Fruit fly (Drosophila melanogaster) whole organism, embryonic: Measurements from ENCODE around the gene CG7029.

Experiments
- B-H1 ChIP-seq: fragments of 200-800 bp; sonication (Bioruptor generic); IDR thresholded peaks from 3 replicates; pipeline ENCODE4 v1.3.6; 2022; ENCODE audit warnings: missing biosample characterization, missing genetic modification characterization
- Bteb2 ChIP-seq: fragments of 200-800 bp; sonication (Bioruptor generic); optimal IDR thresholded peaks from 2 replicates; lab custom pipeline; 2016; ENCODE audit warnings: missing biosample characterization, missing genetic modification characterization
- CG10431 ChIP-seq: fragments of 200-800 bp; sonication (Bioruptor generic); optimal IDR thresholded peaks from 3 replicates; lab custom pipeline; 2018; ENCODE audit warnings: missing biosample characterization, mild to moderate bottlenecking, missing genetic modification characterization
- CG10979 ChIP-seq: fragments of 200-800 bp; sonication (Bioruptor generic); optimal IDR thresholded peaks from 2 replicates; lab custom pipeline; 2018; ENCODE audit warnings: missing biosample characterization, mild to moderate bottlenecking, missing genetic modification characterization, moderate library complexity
- CG11504 ChIP-seq: fragments of 200-800 bp; sonication (Bioruptor generic); optimal IDR thresholded peaks from 3 replicates; lab custom pipeline; 2019; ENCODE audit warnings: missing biosample characterization, mild to moderate bottlenecking, missing genetic modification characterization, moderate library complexity
- CG12744 ChIP-seq: fragments of 200-800 bp; sonication (Bioruptor generic); optimal IDR thresholded peaks from 2 replicates; lab custom pipeline; 2016; ENCODE audit warnings: missing biosample characterization, missing genetic modification characterization
- CG13424 ChIP-seq: fragments of 200-800 bp; sonication (Bioruptor generic); optimal IDR thresholded peaks from 2 replicates; lab custom pipeline; 2019; ENCODE audit warnings: missing biosample characterization, mild to moderate bottlenecking, missing genetic modification characterization, moderate library complexity
- CG17385 ChIP-seq: fragments of 200-800 bp; sonication (Bioruptor generic); optimal IDR thresholded peaks from 3 replicates; lab custom pipeline; 2018; ENCODE audit warnings: missing biosample characterization, mild to moderate bottlenecking, missing genetic modification characterization
- CG18011 ChIP-seq: fragments of 200-800 bp; sonication (Bioruptor generic); optimal IDR thresholded peaks from 2 replicates; lab custom pipeline; 2017; ENCODE audit warnings: missing biosample characterization, missing genetic modification characterization, mild to moderate bottlenecking, moderate library complexity, missing genotype
- CG30020 ChIP-seq: fragments of 200-800 bp; optimal IDR thresholded peaks from 2 replicates; lab custom pipeline; 2019; ENCODE audit warnings: missing biosample characterization, mild to moderate bottlenecking, missing genetic modification characterization, moderate library complexity
- CG30403 ChIP-seq: fragments of 200-800 bp; sonication (Bioruptor generic); optimal IDR thresholded peaks from 3 replicates; lab custom pipeline; 2016; ENCODE audit warnings: missing biosample characterization, missing genetic modification characterization
- CG4360 ChIP-seq: fragments of 200-800 bp; sonication (Bioruptor generic); IDR thresholded peaks from 2 replicates; pipeline ENCODE4 v1.3.6; 2022; ENCODE audit warnings: missing biosample characterization, missing genetic modification characterization
- CG4730 ChIP-seq: fragments of 200-800 bp; sonication (Bioruptor generic); IDR thresholded peaks from 2 replicates; pipeline ENCODE4 v1.3.6; 2022; ENCODE audit warnings: missing biosample characterization, missing genetic modification characterization
- CG4820 ChIP-seq: fragments of 200-800 bp; sonication (Bioruptor generic); optimal IDR thresholded peaks from 3 replicates; lab custom pipeline; 2016; ENCODE audit warnings: missing biosample characterization, missing genetic modification characterization
- CG5180 ChIP-seq: fragments of 200-800 bp; sonication (Bioruptor generic); optimal IDR thresholded peaks from 3 replicates; lab custom pipeline; 2017; ENCODE audit warnings: missing biosample characterization, missing genetic modification characterization, mild to moderate bottlenecking, moderate library complexity, missing genetic modification reagents
- CG6654 ChIP-seq: fragments of 200-800 bp; sonication (Bioruptor generic); optimal IDR thresholded peaks from 2 replicates; lab custom pipeline; 2017; ENCODE audit warnings: missing biosample characterization, mild to moderate bottlenecking, missing genetic modification characterization
- CG6791 ChIP-seq: fragments of 200-800 bp; sonication (Bioruptor generic); IDR thresholded peaks from 3 replicates; pipeline ENCODE4 v1.3.6; 2022; ENCODE audit warnings: missing biosample characterization, missing genetic modification characterization; ENCODE audit not compliant: partially characterized antibody
- CG6813 ChIP-seq: fragments of 200-800 bp; sonication (Bioruptor generic); optimal IDR thresholded peaks from 2 replicates; lab custom pipeline; 2017; ENCODE audit warnings: missing biosample characterization, missing genetic modification characterization, mild to moderate bottlenecking, moderate library complexity, missing genetic modification reagents
- CkIIα-i1 ChIP-seq: fragments of 200-800 bp; sonication (Bioruptor generic); IDR thresholded peaks from 2 replicates; pipeline ENCODE4 v1.3.6; 2022; ENCODE audit warnings: missing biosample characterization, missing genetic modification characterization
- Eip74EF ChIP-seq, 2 experiments: fragments of 200-800 bp in 1 of 2; fragments of >200 bp in 1 of 2; sonication (Bioruptor generic) in 1 of 2; optimal IDR thresholded peaks; 2 replicates each; lab custom pipeline; 2017 to 2019; ENCODE audit warnings: missing biosample characterization in 2 of 2, missing genetic modification characterization in 2 of 2, mild to moderate bottlenecking in 1 of 2, moderate library complexity in 1 of 2
- HmgD ChIP-seq: fragments of 200-800 bp; sonication (Bioruptor generic); optimal IDR thresholded peaks from 3 replicates; lab custom pipeline; 2016; ENCODE audit warnings: missing biosample characterization, missing genetic modification characterization
- Hmr ChIP-seq: fragments of 200-800 bp; sonication (Bioruptor generic); optimal IDR thresholded peaks from 3 replicates; lab custom pipeline; 2017; ENCODE audit warnings: mild to moderate bottlenecking, missing biosample characterization, missing genetic modification reagents, missing genetic modification characterization
- NC2β ChIP-seq: fragments of 200-800 bp; sonication (Bioruptor generic); optimal IDR thresholded peaks from 2 replicates; lab custom pipeline; 2016; ENCODE audit warnings: missing biosample characterization, missing genetic modification characterization
- NK7.1 ChIP-seq: fragments of 200-800 bp; sonication (Bioruptor generic); optimal IDR thresholded peaks from 3 replicates; lab custom pipeline; 2016; ENCODE audit warnings: missing biosample characterization, missing genetic modification characterization
- Poxn ChIP-seq: fragments of 200-800 bp; sonication (Bioruptor generic); IDR thresholded peaks from 2 replicates; pipeline ENCODE4 v1.3.6; 2022; ENCODE audit warnings: missing biosample characterization, missing genetic modification characterization
- Ptx1 ChIP-seq: fragments of 200-800 bp; sonication (Bioruptor generic); IDR thresholded peaks from 2 replicates; pipeline ENCODE4 v1.3.6; 2022; ENCODE audit warnings: missing biosample characterization, missing genetic modification characterization
- Sox100B ChIP-seq: fragments of 200-800 bp; sonication (Bioruptor generic); optimal IDR thresholded peaks from 3 replicates; lab custom pipeline; 2018; ENCODE audit warnings: missing biosample characterization, mild to moderate bottlenecking, missing genetic modification characterization
- Ssrp ChIP-seq: fragments of 200-800 bp; sonication (Bioruptor generic); optimal IDR thresholded peaks from 2 replicates; lab custom pipeline; 2018; ENCODE audit warnings: missing biosample characterization, mild to moderate bottlenecking, missing genetic modification characterization, moderate library complexity
- YL-1 ChIP-seq: fragments of 200-800 bp; sonication (Bioruptor generic); optimal IDR thresholded peaks from 3 replicates; lab custom pipeline; 2017; ENCODE audit warnings: missing biosample characterization, mild to moderate bottlenecking, missing genetic modification characterization
- abd-A ChIP-seq: fragments of 200-800 bp; sonication (Bioruptor generic); optimal IDR thresholded peaks from 3 replicates; lab custom pipeline; 2019; ENCODE audit warnings: missing biosample characterization, mild to moderate bottlenecking, missing genetic modification characterization, moderate library complexity
- ap ChIP-seq: fragments of 200-800 bp; sonication (Bioruptor generic); IDR thresholded peaks from 2 replicates; pipeline ENCODE4 v1.3.6; 2022; ENCODE audit warnings: missing biosample characterization, missing genetic modification characterization
- ash1 ChIP-seq: fragments of 200-800 bp; sonication (Bioruptor generic); optimal IDR thresholded peaks from 2 replicates; lab custom pipeline; 2018; ENCODE audit warnings: missing biosample characterization, mild to moderate bottlenecking, missing genetic modification characterization
- croc ChIP-seq: fragments of 200-800 bp; sonication (Bioruptor generic); conservative IDR thresholded peaks from 3 replicates; pipeline ENCODE4 v1.3.6; 2022; ENCODE audit warnings: missing biosample characterization, missing genetic modification characterization
- crol ChIP-seq: fragments of 200-800 bp; sonication (Bioruptor generic); IDR thresholded peaks from 2 replicates; pipeline ENCODE4 v1.3.6; 2022; ENCODE audit warnings: missing biosample characterization, missing genetic modification characterization
- eve ChIP-seq, 2 experiments: fragments of >200 bp; optimal IDR thresholded peaks; 2 replicates each; lab custom pipeline; 2017; ENCODE audit warnings: missing biosample characterization in 2 of 2, missing genetic modification characterization in 2 of 2
- fd64A ChIP-seq: fragments of 200-800 bp; sonication (Bioruptor generic); optimal IDR thresholded peaks from 3 replicates; lab custom pipeline; 2018; ENCODE audit warnings: missing biosample characterization, mild to moderate bottlenecking, missing genetic modification characterization
- klu ChIP-seq: fragments of 200-800 bp; sonication (Bioruptor generic); IDR thresholded peaks from 2 replicates; pipeline ENCODE4 v1.3.6; 2022; ENCODE audit warnings: missing biosample characterization, missing genetic modification characterization
- kni ChIP-seq: fragments of 200-800 bp; sonication (Bioruptor generic); optimal IDR thresholded peaks from 3 replicates; lab custom pipeline; 2017; ENCODE audit warnings: mild to moderate bottlenecking, missing biosample characterization, missing genetic modification reagents, missing genetic modification characterization
- lab ChIP-seq: fragments of 200-800 bp; sonication (Bioruptor generic); optimal IDR thresholded peaks from 3 replicates; lab custom pipeline; 2017; ENCODE audit warnings: missing biosample characterization, missing genetic modification characterization, mild to moderate bottlenecking, moderate library complexity, missing genetic modification reagents
- maf-S ChIP-seq: fragments of 200-800 bp; sonication (Bioruptor generic); optimal IDR thresholded peaks from 2 replicates; lab custom pipeline; 2016; ENCODE audit warnings: missing biosample characterization, missing genetic modification characterization
- oc ChIP-seq: fragments of 200-800 bp; sonication (Bioruptor generic); optimal IDR thresholded peaks from 2 replicates; lab custom pipeline; 2018; ENCODE audit warnings: missing biosample characterization, mild to moderate bottlenecking, missing genetic modification characterization, moderate library complexity
- pho ChIP-seq: fragments of 200-800 bp; sonication (Bioruptor generic); optimal IDR thresholded peaks from 2 replicates; lab custom pipeline; 2016; ENCODE audit warnings: missing biosample characterization, missing genetic modification characterization
- pnt ChIP-seq: fragments of 200-800 bp; sonication (Bioruptor generic); optimal IDR thresholded peaks from 3 replicates; lab custom pipeline; 2016; ENCODE audit warnings: missing biosample characterization, missing genetic modification characterization
- pzg ChIP-seq: fragments of 200-800 bp; sonication (Bioruptor generic); optimal IDR thresholded peaks from 3 replicates; lab custom pipeline; 2018; ENCODE audit warnings: missing biosample characterization, mild to moderate bottlenecking, missing genetic modification characterization, moderate library complexity
- sens ChIP-seq: fragments of 200-800 bp; sonication (Bioruptor generic); peaks from one replicate; lab custom pipeline; 2016; ENCODE audit warnings: missing biosample characterization, missing genetic modification characterization
- slbo ChIP-seq: fragments of 200-800 bp; sonication (Bioruptor generic); IDR thresholded peaks from 2 replicates; pipeline ENCODE4 v1.3.6; 2022; ENCODE audit warnings: missing biosample characterization, missing genetic modification characterization
- tio ChIP-seq: fragments of 200-800 bp; sonication (Bioruptor generic); optimal IDR thresholded peaks from 2 replicates; lab custom pipeline; 2017; ENCODE audit warnings: missing biosample characterization, missing genetic modification characterization, inconsistent platforms
- toy ChIP-seq: fragments of 200-800 bp; sonication (Bioruptor generic); IDR thresholded peaks from 2 replicates; pipeline ENCODE4 v1.3.6; 2022; ENCODE audit warnings: missing biosample characterization, missing genetic modification characterization

The CG7029 gene

dm6 chr3R:22753895-22754774 lies 3.4 kb downstream of the CG7029 start (continued):
- TF ChIP-seq Bteb2 (GFP tag; lab: Kevin White, UChicago) (no peak), Ssrp (tag; lab: Kevin White, UChicago) (peak; percentile 58), CG11504 (peak; percentile 83), CG13424 (tag; lab: Kevin White, UChicago) (peak; percentile 79), HmgD (GFP tag; lab: Kevin White, UChicago) (no peak), abd-A (tag; lab: Kevin White, UChicago) (peak; percentile 27), NC2β (GFP tag; lab: Kevin White, UChicago) (no peak), Hmr (peak; percentile 66), kni (no peak), maf-S (GFP tag; lab: Kevin White, UChicago) (no peak), ap (GFP tag; lab: Robert Waterston, UW) (peak; percentile 6; the same call in 1 of the 2 replicates), toy (GFP tag; lab: Robert Waterston, UW) (no peak), croc (GFP tag; lab: Robert Waterston, UW) (no peak; the same call in 2 of the 3 replicates), lab (peak; percentile 44), YL-1 (GFP tag; lab: Kevin White, UChicago) (no peak), eve (GFP tag; optimal IDR thresholded peaks at IDR 0.05; lab: Kevin White, UChicago) (no peak), CG17385 (GFP tag; lab: Kevin White, UChicago) (peak; percentile 49), klu (GFP tag; lab: Robert Waterston, UW) (no peak), ash1 (GFP tag; lab: Kevin White, UChicago) (no peak), sens (GFP tag; lab: Kevin White, UChicago) (peak; percentile 92), CG30020 (tag; lab: Kevin White, UChicago) (peak; percentile 17), Sox100B (GFP tag; lab: Kevin White, UChicago) (peak; percentile 81), CG18011 (GFP tag; lab: Kevin White, UChicago) (peak; percentile 25), NK7.1 (GFP tag; lab: Kevin White, UChicago) (no peak), CG5180 (GFP tag; lab: Kevin White, UChicago) (peak; percentile 11), fd64A (GFP tag; lab: Kevin White, UChicago) (peak; percentile 46), CG10431 (GFP tag; lab: Kevin White, UChicago) (no peak), tio (GFP tag; lab: Kevin White, UChicago) (no peak), CG10979 (tag; lab: Kevin White, UChicago) (peak; percentile 55), pho (GFP tag; lab: Kevin White, UChicago) (peak; percentile 56), CG30403 (GFP tag; lab: Kevin White, UChicago) (peak; percentile 84), CG6813 (GFP tag; lab: Kevin White, UChicago) (peak; percentile 51), pnt (GFP tag; lab: Kevin White, UChicago) (peak; percentile 47), B-H1 (GFP tag; lab: Robert Waterston, UW) (no peak; the same call in 2 of the 3 replicates), CG4730 (GFP tag; lab: Robert Waterston, UW) (peak; percentile 27), Eip74EF (GFP tag; optimal IDR thresholded peaks at IDR 0.05; lab: Kevin White, UChicago) (no peak), Ptx1 (peak; percentile 65), oc (tag; lab: Kevin White, UChicago) (no peak), pzg (GFP tag; lab: Kevin White, UChicago) (no peak), crol (peak; percentile 81), CG6654 (GFP tag; lab: Kevin White, UChicago) (peak; percentile 33), CG6791 (GFP tag; lab: Robert Waterston, UW) (0 out of 3 replicates have a peak, but pooled peaks have one; percentile 14), CkIIα-i1 (GFP tag; lab: Robert Waterston, UW) (no peak), Poxn (GFP tag; lab: Robert Waterston, UW) (no peak), CG4360 (GFP tag; lab: Robert Waterston, UW) (0 out of 2 replicates have a peak, but pooled peaks have one; percentile 9), slbo (peak; percentile 74), CG12744 (GFP tag; lab: Kevin White, UChicago) (no peak), CG4820 (GFP tag; lab: Kevin White, UChicago) (peak; percentile 63)
